Worm (Caenorhabditis elegans): ENCODE measurements around the gene C11D2.3.

DNA sequence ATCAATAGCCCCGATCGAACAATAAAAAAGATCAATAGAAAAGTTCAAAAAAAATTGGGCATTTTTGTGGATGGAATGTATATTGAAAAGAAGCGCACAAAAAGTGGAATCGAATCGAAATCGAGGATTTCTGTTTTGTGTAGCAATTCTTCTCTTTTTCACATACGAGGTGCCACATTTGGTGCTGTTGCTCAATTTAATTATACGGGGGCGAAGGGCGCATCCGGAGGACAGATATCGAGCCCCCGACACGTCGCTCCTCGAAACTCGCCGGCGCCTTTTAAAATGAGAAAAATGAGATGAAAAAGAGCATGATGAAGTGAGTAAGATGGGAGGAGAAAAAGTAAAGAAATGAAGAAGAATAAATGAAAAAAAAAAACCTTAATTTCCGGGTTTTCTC is 25.8 kb downstream of the C11D2.3 start:
- TF ChIP-seq mdl-1 (tag; optimal IDR thresholded peaks at IDR 0.05) (no peak), spr-3 (GFP tag; optimal IDR thresholded peaks at IDR 0.05) (no peak), F44E2.7 (GFP tag; IDR thresholded peaks at IDR 0.05) (no peak), T26A8.4 (GFP tag; IDR thresholded peaks at IDR 0.05) (no peak)

Data from whole organism, L4 larva.